Fruit fly (Drosophila melanogaster): ENCODE results near the gene trol.
A peak's percentile ranks its signal among the peaks of the same experiment; 100 is the strongest.

trol gene

dm6 chrX:2536136-2536535 is 9.1 kb downstream of the trol start (continued):
- TF ChIP-seq CG18476 (GFP tag; optimal IDR thresholded peaks at IDR 0.05), result no peak
- no peak for TF ChIP-seq Fer2 (tag; optimal IDR thresholded peaks at IDR 0.05)
- TF ChIP-seq chif (GFP tag; optimal IDR thresholded peaks at IDR 0.05), result peak in 1 of 2 experiments; percentile 32
- no peak for TF ChIP-seq CG1024 (GFP tag; IDR thresholded peaks at IDR 0.05)
- TF ChIP-seq CG1529 (GFP tag; optimal IDR thresholded peaks at IDR 0.05), result peak; percentile 4
- TF ChIP-seq CG12219 (GFP tag; optimal IDR thresholded peaks at IDR 0.05), result no peak
- no peak for TF ChIP-seq Lpt (GFP tag; optimal IDR thresholded peaks at IDR 0.05)
- TF ChIP-seq CG13775 (GFP tag; optimal IDR thresholded peaks at IDR 0.05), result no peak
- TF ChIP-seq CG1602 (GFP tag; optimal IDR thresholded peaks at IDR 0.05), result peak; percentile 36
- no peak for TF ChIP-seq CG1233 (GFP tag; optimal IDR thresholded peaks at IDR 0.05)
- no peak for TF ChIP-seq Abd-B (GFP tag; optimal IDR thresholded peaks at IDR 0.05)
- TF ChIP-seq Doc2 (GFP tag; IDR thresholded peaks at IDR 0.05), result no peak
- peak; percentile 76 for TF ChIP-seq sisA (GFP tag; IDR thresholded peaks at IDR 0.05)
- peak; percentile 31 for TF ChIP-seq CG10979 (tag; optimal IDR thresholded peaks at IDR 0.05)
- TF ChIP-seq sima (GFP tag; optimal IDR thresholded peaks at IDR 0.05), result no peak
- TF ChIP-seq CG9437 (GFP tag; optimal IDR thresholded peaks at IDR 0.05), result no peak
- TF ChIP-seq ind (GFP tag; optimal IDR thresholded peaks at IDR 0.05), result no peak
- TF ChIP-seq repo (GFP tag; optimal IDR thresholded peaks at IDR 0.05), result no peak
- TF ChIP-seq schlank (tag; optimal IDR thresholded peaks at IDR 0.05), result no peak
- peak; percentile 30 for TF ChIP-seq CG9609 (GFP tag; optimal IDR thresholded peaks at IDR 0.05)
- no peak for TF ChIP-seq Fer1 (GFP tag; optimal IDR thresholded peaks at IDR 0.05)
- TF ChIP-seq jigr1 (GFP tag; IDR thresholded peaks at IDR 0.05), result 0 out of 3 replicates have a peak, but pooled peaks have one; percentile 14
- no peak for TF ChIP-seq YL-1 (GFP tag; optimal IDR thresholded peaks at IDR 0.05)
- TF ChIP-seq Atf3 (GFP tag; optimal IDR thresholded peaks at IDR 0.05), result peak; percentile 5
- TF ChIP-seq CG15269 (tag; optimal IDR thresholded peaks at IDR 0.05), result peak; percentile 45
- TF ChIP-seq Sox102F (GFP tag; optimal IDR thresholded peaks at IDR 0.05), result peak; percentile 37
- TF ChIP-seq CG6254 (GFP tag; optimal IDR thresholded peaks at IDR 0.05), result no peak
- TF ChIP-seq Dip2 (GFP tag; IDR thresholded peaks at IDR 0.05), result no peak
- peak; percentile 51; the same call in 1 of the 2 replicates for TF ChIP-seq Ptx1 (GFP tag; IDR thresholded peaks at IDR 0.05)
- peak; percentile 46 for TF ChIP-seq az2 (GFP tag; optimal IDR thresholded peaks at IDR 0.05)
- TF ChIP-seq Aef1 (GFP tag; IDR thresholded peaks at IDR 0.05), result peak; percentile 54; the same call in 2 of the 3 replicates
- no peak for TF ChIP-seq abd-A (tag; optimal IDR thresholded peaks at IDR 0.05)
- TF ChIP-seq stc (GFP tag; IDR thresholded peaks at IDR 0.05), result 0 out of 2 replicates have a peak, but pooled peaks have one; percentile 23
- TF ChIP-seq CG6791 (GFP tag; IDR thresholded peaks at IDR 0.05; ENCODE audit: partially characterized antibody), result no peak
- TF ChIP-seq Hsf (GFP tag; optimal IDR thresholded peaks at IDR 0.05), result peak; percentile 24
- TF ChIP-seq aop (GFP tag; IDR thresholded peaks at IDR 0.05), result 0 out of 2 replicates have a peak, but pooled peaks have one; percentile 17
- no peak for TF ChIP-seq Sry-δ (GFP tag; optimal IDR thresholded peaks at IDR 0.05)
- peak; percentile 42; the same call in 1 of the 2 replicates for TF ChIP-seq Xrp1 (GFP tag; IDR thresholded peaks at IDR 0.05)
- TF ChIP-seq Drgx (GFP tag; IDR thresholded peaks at IDR 0.05), result peak; percentile 77
- no peak for TF ChIP-seq CG18599 (GFP tag; optimal IDR thresholded peaks at IDR 0.05)
- TF ChIP-seq CG17829 (tag; optimal IDR thresholded peaks at IDR 0.05), result peak; percentile 27
- no peak for TF ChIP-seq yki (optimal IDR thresholded peaks at IDR 0.05)
- TF ChIP-seq CG15479 (GFP tag; optimal IDR thresholded peaks at IDR 0.05), result no peak
- peak; percentile 8 for TF ChIP-seq CG2678 (tag; optimal IDR thresholded peaks at IDR 0.05)
- no peak for TF ChIP-seq Antp (GFP tag; optimal IDR thresholded peaks at IDR 0.05)
- no peak for TF ChIP-seq CG4328 (GFP tag; optimal IDR thresholded peaks at IDR 0.05)
- TF ChIP-seq Atf-2 (GFP tag; optimal IDR thresholded peaks at IDR 0.05), result no peak
- peak; percentile 43; the same call in 1 of the 4 replicates for TF ChIP-seq Gug (GFP tag; IDR thresholded peaks at IDR 0.05)
- TF ChIP-seq CG11696 (GFP tag; IDR thresholded peaks at IDR 0.05), result peak; percentile 30; the same call in 1 of the 2 replicates
- no peak for TF ChIP-seq wor (GFP tag; IDR thresholded peaks at IDR 0.05)
- 0 out of 2 replicates have a peak, but pooled peaks have one; percentile 34 for TF ChIP-seq sob (GFP tag; IDR thresholded peaks at IDR 0.05)
- no peak for TF ChIP-seq CG11398 (GFP tag; optimal IDR thresholded peaks at IDR 0.05)
